Worm (Caenorhabditis elegans) whole organism, late embryonic: Measurements from ENCODE around the gene F37C4.4.

Experiments
- che-1 ChIP-seq: sonication (generic microtip); optimal IDR thresholded peaks from 2 replicates; lab custom pipeline; 2016; ENCODE audit warnings: mild to moderate bottlenecking, missing genetic modification characterization, missing compliant biosample characterization
- dmd-4 ChIP-seq: sonication (generic microtip); optimal IDR thresholded peaks from 2 replicates; lab custom pipeline; 2016; ENCODE audit warnings: borderline replicate concordance, missing genetic modification characterization, missing compliant biosample characterization
- dve-1 ChIP-seq: sonication (generic microtip); optimal IDR thresholded peaks from 2 replicates; lab custom pipeline; 2017; ENCODE audit warnings: antibody characterized with exemption, mild to moderate bottlenecking, missing genetic modification characterization, missing compliant biosample characterization
- elt-2 ChIP-seq: sonication (generic microtip); optimal IDR thresholded peaks from 2 replicates; lab custom pipeline; 2016; ENCODE audit warnings: missing genetic modification reagents, missing genetic modification characterization, missing compliant biosample characterization
- elt-4 ChIP-seq: sonication (generic microtip); optimal IDR thresholded peaks from 2 replicates; lab custom pipeline; 2016; ENCODE audit warnings: missing genetic modification characterization, missing compliant biosample characterization
- nhr-232 ChIP-seq: sonication (generic microtip); optimal IDR thresholded peaks from 2 replicates; lab custom pipeline; 2016; ENCODE audit warnings: missing genetic modification characterization, missing compliant biosample characterization
- pha-4 ChIP-seq: fragments of 150-350 bp; optimal IDR thresholded peaks from 2 replicates; lab custom pipeline; 2018; ENCODE audit warnings: missing biosample characterization, missing genetic modification reagents, missing genetic modification characterization
- tbx-7 ChIP-seq: sonication (generic microtip); optimal IDR thresholded peaks from 2 replicates; lab custom pipeline; 2016; ENCODE audit warnings: missing genotype, missing genetic modification characterization, missing compliant biosample characterization
- ttx-3 ChIP-seq: sonication (generic microtip); optimal IDR thresholded peaks from 2 replicates; lab custom pipeline; 2016; ENCODE audit warnings: missing genetic modification reagents, missing genetic modification characterization, missing compliant biosample characterization

ce11 chrIV:3844004-3844403 lies 23.1 kb upstream of the F37C4.4 start:
- TF ChIP-seq dve-1 (tag; lab: Kevin White, UChicago) (no peak), nhr-232 (tag; lab: Kevin White, UChicago) (no peak), dmd-4 (tag; lab: Kevin White, UChicago) (no peak), tbx-7 (tag; lab: Kevin White, UChicago) (no peak), elt-2 (no peak), ttx-3 (tag; lab: Kevin White, UChicago) (no peak), elt-4 (tag; lab: Kevin White, UChicago) (no peak), che-1 (tag; lab: Kevin White, UChicago) (no peak), pha-4 (tag; lab: Kevin White, UChicago) (no peak)
